Worm (Caenorhabditis elegans): ENCODE data around the gene twk-35.
A peak's percentile ranks its signal among the peaks of the same experiment; 100 is the strongest.

twk-35 gene

DNA sequence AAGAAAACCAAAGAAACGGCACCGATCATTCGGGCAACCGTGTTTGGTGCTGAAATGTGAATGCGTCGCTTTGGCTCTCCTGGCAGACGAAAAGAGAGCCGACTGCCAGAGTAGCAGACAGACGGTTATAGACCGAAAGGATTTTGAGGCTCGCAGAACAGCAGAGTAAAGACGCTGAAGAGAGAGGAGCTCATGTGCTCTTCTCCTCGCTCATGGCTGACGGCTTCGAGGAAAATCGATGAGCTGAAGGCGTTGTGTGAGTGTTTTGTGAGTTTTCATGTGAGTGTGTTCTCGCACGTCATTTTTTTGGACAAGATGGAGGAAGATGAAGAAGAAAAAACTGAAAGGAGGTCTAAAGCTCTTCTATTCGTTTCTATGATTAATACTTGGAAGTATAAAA, 34.0 kb upstream of the twk-35 start, which contains the start of gene sbt-1 (continued):
- no peak for TF ChIP-seq Y116A8C.19 (tag; optimal IDR thresholded peaks at IDR 0.05; ENCODE audit: borderline replicate concordance)

DNA sequence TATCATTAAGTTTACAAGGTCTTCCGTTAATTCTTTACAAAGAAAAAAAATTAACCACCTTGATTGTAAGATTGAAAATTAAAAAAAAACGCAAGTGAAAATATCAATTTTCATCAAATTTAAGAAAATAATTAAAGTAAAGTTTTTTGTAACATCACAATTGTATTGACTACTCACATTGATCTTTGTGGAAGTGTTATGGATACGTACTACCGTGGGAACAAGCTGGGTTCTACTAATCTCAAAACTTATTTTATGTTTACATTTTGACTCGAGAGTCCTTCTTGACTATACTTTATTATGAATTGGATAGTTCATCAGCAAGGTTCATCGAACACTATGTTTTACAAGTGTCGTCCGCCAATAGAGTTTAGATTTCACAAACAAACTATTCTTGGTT, 33.3 kb upstream of the twk-35 start, which contains the start of gene num-1:
Gene num-1 (plus strand): TSS at position 301 of the 400 bp plus-strand sequence.
- TF ChIP-seq tbx-2 (tag; optimal IDR thresholded peaks at IDR 0.05) (no peak), mef-2 (tag; optimal IDR thresholded peaks at IDR 0.05) (no peak), lin-39 (tag; optimal IDR thresholded peaks at IDR 0.05) (no peak), nhr-12 (tag; optimal IDR thresholded peaks at IDR 0.05) (no peak), zag-1 (tag; optimal IDR thresholded peaks at IDR 0.05) (no peak), nhr-47 (tag; optimal IDR thresholded peaks at IDR 0.05) (no peak), lin-13 (GFP tag; optimal IDR thresholded peaks at IDR 0.05) (no peak), hlh-17 (GFP tag; optimal IDR thresholded peaks at IDR 0.05; ENCODE audit: borderline replicate concordance) (no peak), fos-1 (tag; optimal IDR thresholded peaks at IDR 0.05) (no peak), fkh-8 (tag; optimal IDR thresholded peaks at IDR 0.05) (no peak), unc-86 (tag; optimal IDR thresholded peaks at IDR 0.05) (no peak), lsy-2 (tag; optimal IDR thresholded peaks at IDR 0.05) (no peak), nhr-20 (tag; optimal IDR thresholded peaks at IDR 0.05) (no peak), nhr-84 (tag; optimal IDR thresholded peaks at IDR 0.05) (no peak), ceh-82 (tag; optimal IDR thresholded peaks at IDR 0.05) (no peak)

- no peak for TF ChIP-seq xbp-1 (tag; optimal IDR thresholded peaks at IDR 0.05)
- no peak for TF ChIP-seq vab-15 (tag; optimal IDR thresholded peaks at IDR 0.05)
- no peak for TF ChIP-seq hlh-17 (GFP tag; optimal IDR thresholded peaks at IDR 0.05; ENCODE audit: borderline replicate concordance)
- TF ChIP-seq Y116A8C.19 (tag; optimal IDR thresholded peaks at IDR 0.05; ENCODE audit: borderline replicate concordance) = no peak
- no peak for TF ChIP-seq C04F5.9 (tag; optimal IDR thresholded peaks at IDR 0.05)
- TF ChIP-seq mef-2 (tag; optimal IDR thresholded peaks at IDR 0.05) = no peak
- no peak for TF ChIP-seq aha-1 (tag; optimal IDR thresholded peaks at IDR 0.05)
- TF ChIP-seq mep-1 (tag; optimal IDR thresholded peaks at IDR 0.05) = no peak
- TF ChIP-seq swsn-7 (tag; optimal IDR thresholded peaks at IDR 0.05) = no peak
- TF ChIP-seq nhr-77 (tag; optimal IDR thresholded peaks at IDR 0.05) = no peak
- no peak for TF ChIP-seq sox-4 (tag; optimal IDR thresholded peaks at IDR 0.05)
- TF ChIP-seq unc-98 (GFP tag; IDR thresholded peaks at IDR 0.05) = no peak
- TF ChIP-seq snu-23 (GFP tag; optimal IDR thresholded peaks at IDR 0.05) = no peak
- no peak for TF ChIP-seq ceh-82 (tag; optimal IDR thresholded peaks at IDR 0.05)
- TF ChIP-seq ces-1 (GFP tag; optimal IDR thresholded peaks at IDR 0.05) = no peak
- TF ChIP-seq nhr-12 (tag; optimal IDR thresholded peaks at IDR 0.05) = no peak
- no peak for TF ChIP-seq unc-86 (tag; optimal IDR thresholded peaks at IDR 0.05)
- TF ChIP-seq nhr-20 (tag; optimal IDR thresholded peaks at IDR 0.05) = no peak
- no peak for TF ChIP-seq C34B4.2 (tag; optimal IDR thresholded peaks at IDR 0.05)
- no peak for TF ChIP-seq fkh-10 (GFP tag; optimal IDR thresholded peaks at IDR 0.05)
These were observed 32.4 kb upstream of the twk-35 start for ce11 chrV:20830409-20830808.

ce11 chrV:20831867-20832266, 30.9 kb upstream of the twk-35 start:
- TF ChIP-seq nhr-20 (tag; optimal IDR thresholded peaks at IDR 0.05) (peak; percentile 4), blmp-1 (tag; optimal IDR thresholded peaks at IDR 0.05) (peak; percentile 58), snu-23 (GFP tag; optimal IDR thresholded peaks at IDR 0.05) (peak; percentile 16), elt-2 (tag; optimal IDR thresholded peaks at IDR 0.05) (peak; percentile 40), lsy-2 (tag; optimal IDR thresholded peaks at IDR 0.05) (peak in 1 of 2 experiments; percentile 31), lin-14 (GFP tag; optimal IDR thresholded peaks at IDR 0.05) (peak; percentile 21), nhr-85 (tag) (peak; percentile 34), mdl-1 (tag; optimal IDR thresholded peaks at IDR 0.05) (peak in 1 of 2 experiments; percentile 18), pax-3 (tag; optimal IDR thresholded peaks at IDR 0.05) (no peak), hpl-2 (GFP tag; optimal IDR thresholded peaks at IDR 0.05) (no peak), lin-35 (GFP tag; optimal IDR thresholded peaks at IDR 0.05) (peak in 1 of 2 experiments; percentile 32)

Measured in whole organism, L1 larva.